Worm (Caenorhabditis elegans) whole organism, mixed stage, embryonic: ENCODE measurements around the gene piit-1.

ENCODE experiments used
- M03D4.4 ChIP-seq: sonication (generic microtip); optimal IDR thresholded peaks from 2 replicates; lab custom pipeline; 2017; ENCODE audit warnings: mild to moderate bottlenecking, missing genetic modification characterization, missing compliant biosample characterization
- bed-3 ChIP-seq: fragments of 200-800 bp; sonication (Bioruptor generic); optimal IDR thresholded peaks from 3 replicates; lab custom pipeline; 2018; ENCODE audit warnings: mild to moderate bottlenecking, missing genetic modification characterization, moderate library complexity, missing compliant biosample characterization
- blmp-1 ChIP-seq: fragments of 150-350 bp; optimal IDR thresholded peaks from 2 replicates; lab custom pipeline; 2014; ENCODE audit warnings: missing biosample characterization, missing genetic modification characterization
- ceh-39 ChIP-seq: fragments of 150-350 bp; optimal IDR thresholded peaks from 2 replicates; lab custom pipeline; 2014; ENCODE audit warnings: missing biosample characterization, missing genetic modification characterization
- ces-1 ChIP-seq: fragments of 150-350 bp; optimal IDR thresholded peaks from 2 replicates; lab custom pipeline; 2014; ENCODE audit warnings: missing biosample characterization, missing genetic modification reagents, missing genetic modification characterization
- cnd-1 ChIP-seq: fragments of 200-800 bp; sonication (Bioruptor generic); optimal IDR thresholded peaks from 2 replicates; lab custom pipeline; 2018; ENCODE audit warnings: mild to moderate bottlenecking, missing genetic modification characterization, missing compliant biosample characterization
- drap-1 ChIP-seq: fragments of 200-800 bp; sonication (Bioruptor generic); optimal IDR thresholded peaks from 3 replicates; lab custom pipeline; 2018; ENCODE audit warnings: mild to moderate bottlenecking, missing genetic modification characterization, missing compliant biosample characterization
- elt-1 ChIP-seq: sonication (generic microtip); optimal IDR thresholded peaks from 2 replicates; lab custom pipeline; 2017; ENCODE audit warnings: missing genetic modification characterization, mild to moderate bottlenecking, missing compliant biosample characterization, antibody characterized with exemption, moderate library complexity, borderline replicate concordance; ENCODE audit not compliant: insufficient read depth
- elt-3 ChIP-seq: fragments of 150-350 bp; optimal IDR thresholded peaks from 2 replicates; lab custom pipeline; 2014; ENCODE audit warnings: missing biosample characterization, missing genetic modification characterization
- flh-1 ChIP-seq: fragments of 200-800 bp; sonication (Bioruptor generic); optimal IDR thresholded peaks from 2 replicates; lab custom pipeline; 2018; ENCODE audit warnings: mild to moderate bottlenecking, missing genetic modification characterization, moderate library complexity, missing compliant biosample characterization
- ham-2 ChIP-seq: fragments of 200-800 bp; sonication (Bioruptor generic); optimal IDR thresholded peaks from 2 replicates; lab custom pipeline; 2018; ENCODE audit warnings: mild to moderate bottlenecking, missing genetic modification characterization, missing compliant biosample characterization
- hlh-1 ChIP-seq: fragments of 150-350 bp; optimal IDR thresholded peaks from 2 replicates; lab custom pipeline; 2014; ENCODE audit warnings: missing biosample characterization, missing genetic modification reagents, missing genetic modification characterization
- lin-13 ChIP-seq: fragments of 150-350 bp; optimal IDR thresholded peaks from 2 replicates; lab custom pipeline; 2014; ENCODE audit warnings: missing biosample characterization, missing genetic modification characterization
- lsy-2 ChIP-seq: fragments of 150-350 bp; optimal IDR thresholded peaks from 2 replicates; lab custom pipeline; 2014; ENCODE audit warnings: missing biosample characterization, missing genetic modification characterization
- mab-5 ChIP-seq: fragments of 150-350 bp; optimal IDR thresholded peaks from 2 replicates; lab custom pipeline; 2014; ENCODE audit warnings: missing biosample characterization, missing genetic modification characterization
- mep-1 ChIP-seq: fragments of 150-350 bp; optimal IDR thresholded peaks from 2 replicates; lab custom pipeline; 2017; ENCODE audit warnings: missing biosample characterization, missing genetic modification reagents, missing genetic modification characterization, inconsistent platforms
- nhr-12 ChIP-seq: fragments of 150-350 bp; optimal IDR thresholded peaks from 2 replicates; lab custom pipeline; 2014; ENCODE audit warnings: missing biosample characterization, missing genetic modification characterization
- nhr-2 ChIP-seq: fragments of 150-350 bp; optimal IDR thresholded peaks from 2 replicates; lab custom pipeline; 2014; ENCODE audit warnings: missing biosample characterization, missing genetic modification characterization
- nhr-28 ChIP-seq: fragments of 150-350 bp; optimal IDR thresholded peaks from 2 replicates; lab custom pipeline; 2014; ENCODE audit warnings: missing biosample characterization, missing genetic modification characterization
- nhr-76 ChIP-seq: sonication (generic microtip); optimal IDR thresholded peaks from 2 replicates; lab custom pipeline; 2017; ENCODE audit warnings: missing biosample characterization, missing genetic modification characterization
- pha-4 ChIP-seq: fragments of 150-350 bp; optimal IDR thresholded peaks from 2 replicates; lab custom pipeline; 2018; ENCODE audit warnings: missing biosample characterization, missing genetic modification reagents, missing genetic modification characterization
- sem-2 ChIP-seq: fragments of 200-800 bp; sonication (Bioruptor generic); optimal IDR thresholded peaks from 2 replicates; lab custom pipeline; 2018; ENCODE audit warnings: mild to moderate bottlenecking, missing genetic modification characterization, missing compliant biosample characterization
- sptf-1 ChIP-seq: sonication (generic microtip); optimal IDR thresholded peaks from 2 replicates; lab custom pipeline; 2017; ENCODE audit warnings: mild to moderate bottlenecking, missing genetic modification characterization, moderate library complexity, missing compliant biosample characterization
- tbx-8 ChIP-seq: fragments of 200-800 bp; sonication (Bioruptor generic); optimal IDR thresholded peaks from 2 replicates; lab custom pipeline; 2018; ENCODE audit warnings: mild to moderate bottlenecking, missing genetic modification characterization, moderate library complexity, missing compliant biosample characterization
- unc-120 ChIP-seq: sonication (generic microtip); optimal IDR thresholded peaks from 2 replicates; lab custom pipeline; 2017; ENCODE audit warnings: missing genetic modification characterization, missing compliant biosample characterization; ENCODE audit not compliant: poor library complexity, severe bottlenecking
- unc-39 ChIP-seq: fragments of 150-350 bp; optimal IDR thresholded peaks from 2 replicates; lab custom pipeline; 2014; ENCODE audit warnings: missing biosample characterization, missing genetic modification characterization
- unc-62 ChIP-seq: fragments of 150-350 bp; optimal IDR thresholded peaks from 2 replicates; lab custom pipeline; 2014; ENCODE audit warnings: missing biosample characterization, missing genetic modification reagents, missing genetic modification characterization
- zip-8 ChIP-seq: fragments of 150-350 bp; optimal IDR thresholded peaks from 2 replicates; lab custom pipeline; 2014; ENCODE audit warnings: missing biosample characterization, missing genetic modification characterization
- ztf-11 ChIP-seq: fragments of 150-350 bp; optimal IDR thresholded peaks from 2 replicates; lab custom pipeline; 2014; ENCODE audit warnings: missing biosample characterization, missing genetic modification characterization

Gene piit-1

DNA sequence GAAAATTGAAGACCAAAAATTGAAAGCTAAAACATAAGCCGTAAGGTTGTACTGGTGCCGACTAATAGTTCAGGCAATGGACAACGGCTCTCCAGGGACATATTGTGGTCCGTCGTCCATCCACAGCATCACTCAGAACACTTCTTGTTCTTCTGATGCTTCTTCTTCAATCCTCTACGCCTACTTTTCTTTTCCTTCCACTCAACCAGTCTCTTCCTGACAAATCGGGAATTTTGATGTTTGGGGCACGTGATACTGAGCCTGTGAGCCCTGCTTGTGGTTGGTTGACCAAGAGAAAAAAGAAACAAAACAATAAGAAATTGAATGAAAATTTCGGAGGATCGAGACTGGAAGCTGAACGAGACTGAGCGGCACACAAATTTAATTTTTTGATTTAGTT is 11.3 kb upstream of the piit-1 start:
- TF ChIP-seq mep-1 (tag; lab: Kevin White, UChicago) (no peak), unc-39 (tag; lab: Kevin White, UChicago) (no peak), sptf-1 (no peak), pha-4 (tag; lab: Kevin White, UChicago) (no peak), elt-1 (tag; lab: Kevin White, UChicago) (no peak), bed-3 (no peak), M03D4.4 (tag; lab: Kevin White, UChicago) (no peak), zip-8 (no peak), drap-1 (no peak), cnd-1 (tag; lab: Kevin White, UChicago) (no peak), nhr-2 (no peak), nhr-12 (tag; lab: Kevin White, UChicago) (no peak), lin-13 (no peak), ztf-11 (tag; lab: Kevin White, UChicago) (no peak)

DNA sequence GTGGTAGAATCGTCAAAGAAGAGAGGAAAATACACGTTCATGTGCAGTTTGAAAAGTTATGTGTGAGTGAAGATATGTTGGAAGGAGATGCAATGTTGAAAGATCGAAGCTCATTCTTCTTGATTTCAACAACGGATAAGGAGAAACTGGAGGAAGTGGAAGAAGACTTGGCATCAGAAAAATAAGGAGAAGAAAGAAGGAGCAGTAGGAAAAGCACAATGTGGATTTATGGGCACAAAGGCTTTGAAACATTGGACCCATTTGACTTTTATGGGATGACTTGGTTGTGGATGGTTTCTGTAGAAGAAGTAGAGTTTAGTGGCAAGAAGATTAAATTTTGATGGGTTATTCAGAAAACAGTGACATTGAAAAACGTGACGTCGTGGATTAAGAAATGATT is 10.1 kb upstream of the piit-1 start:
- no peak for TF ChIP-seq drap-1
- no peak for TF ChIP-seq lsy-2 (tag; lab: Kevin White, UChicago)
- no peak for TF ChIP-seq nhr-2
- TF ChIP-seq tbx-8 (GFP tag; lab: Kevin White, UChicago), result no peak
- TF ChIP-seq hlh-1, result no peak
- no peak for TF ChIP-seq blmp-1 (tag; lab: Kevin White, UChicago)
- no peak for TF ChIP-seq sem-2 (GFP tag; lab: Kevin White, UChicago)
- no peak for TF ChIP-seq nhr-76 (tag; lab: Kevin White, UChicago)
- TF ChIP-seq lin-13, result no peak
- TF ChIP-seq flh-1 (GFP tag; lab: Kevin White, UChicago), result no peak
- no peak for TF ChIP-seq ceh-39
- TF ChIP-seq elt-3 (tag; lab: Kevin White, UChicago), result no peak
- no peak for TF ChIP-seq M03D4.4 (tag; lab: Kevin White, UChicago)
- no peak for TF ChIP-seq unc-120 (tag; lab: Kevin White, UChicago)
- TF ChIP-seq nhr-28 (tag; lab: Kevin White, UChicago), result no peak

DNA sequence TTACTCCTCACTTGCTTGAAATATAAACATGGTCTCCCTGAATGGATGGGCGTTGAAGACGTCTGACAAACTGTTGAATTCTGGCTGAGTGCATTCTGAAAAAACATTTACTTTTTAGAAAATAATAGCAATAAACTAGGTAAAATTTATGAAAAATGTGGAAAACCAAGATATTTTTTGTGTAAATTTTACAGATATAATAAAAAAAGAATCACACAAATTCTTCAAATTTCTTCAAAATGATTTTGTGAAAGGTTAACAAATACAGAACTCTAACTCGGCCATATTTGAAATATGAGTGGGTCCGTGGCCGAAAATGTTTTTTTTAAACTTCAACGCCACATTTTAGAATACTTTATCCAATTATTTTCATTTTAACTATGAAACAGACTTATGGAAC is 8.2 kb upstream of the piit-1 start, which contains the start of gene glb-15:
TSS of gene glb-15 (minus strand) at position 101 of the 400 bp plus-strand sequence.
- TF ChIP-seq nhr-76 (tag; lab: Kevin White, UChicago), result no peak
- TF ChIP-seq mep-1 (tag; lab: Kevin White, UChicago), result no peak
- no peak for TF ChIP-seq flh-1 (GFP tag; lab: Kevin White, UChicago)
- TF ChIP-seq nhr-2, result no peak
- TF ChIP-seq unc-120 (tag; lab: Kevin White, UChicago), result no peak
- no peak for TF ChIP-seq ham-2 (GFP tag; lab: Kevin White, UChicago)
- TF ChIP-seq zip-8, result no peak
- no peak for TF ChIP-seq ztf-11 (tag; lab: Kevin White, UChicago)
- TF ChIP-seq elt-3 (tag; lab: Kevin White, UChicago), result no peak
- no peak for TF ChIP-seq unc-62 (GFP tag; lab: Kevin White, UChicago)
- no peak for TF ChIP-seq elt-1 (tag; lab: Kevin White, UChicago)
- no peak for TF ChIP-seq cnd-1 (tag; lab: Kevin White, UChicago)
- TF ChIP-seq blmp-1 (tag; lab: Kevin White, UChicago), result no peak
- TF ChIP-seq drap-1, result no peak
- no peak for TF ChIP-seq bed-3
- no peak for TF ChIP-seq ces-1 (GFP tag; lab: Kevin White, UChicago)
- TF ChIP-seq unc-39 (tag; lab: Kevin White, UChicago), result no peak
- no peak for TF ChIP-seq nhr-28 (tag; lab: Kevin White, UChicago)
- no peak for TF ChIP-seq hlh-1

DNA sequence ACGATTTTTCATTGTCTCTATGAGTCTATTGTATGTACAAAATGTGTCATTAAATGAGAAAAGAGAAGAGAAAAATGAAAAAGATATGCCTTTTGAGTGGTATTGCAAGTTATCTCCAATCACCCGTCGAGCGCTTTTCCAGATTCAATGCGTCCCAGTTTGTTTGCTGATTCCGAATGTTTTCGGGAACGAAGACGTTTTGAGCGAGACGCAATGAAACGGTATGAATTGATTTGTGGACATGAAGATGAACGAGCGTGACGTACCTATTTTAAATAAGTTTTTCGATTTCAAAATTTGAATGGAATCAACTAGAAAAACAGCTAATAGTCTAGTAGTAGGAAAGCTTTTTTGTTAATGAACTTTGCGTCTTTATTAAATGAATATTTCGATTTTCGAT is 6.9 kb upstream of the piit-1 start:
- TF ChIP-seq mep-1 (tag; lab: Kevin White, UChicago) (no peak), ham-2 (GFP tag; lab: Kevin White, UChicago) (no peak), drap-1 (no peak), unc-62 (GFP tag; lab: Kevin White, UChicago) (no peak), lsy-2 (tag; lab: Kevin White, UChicago) (no peak)

DNA sequence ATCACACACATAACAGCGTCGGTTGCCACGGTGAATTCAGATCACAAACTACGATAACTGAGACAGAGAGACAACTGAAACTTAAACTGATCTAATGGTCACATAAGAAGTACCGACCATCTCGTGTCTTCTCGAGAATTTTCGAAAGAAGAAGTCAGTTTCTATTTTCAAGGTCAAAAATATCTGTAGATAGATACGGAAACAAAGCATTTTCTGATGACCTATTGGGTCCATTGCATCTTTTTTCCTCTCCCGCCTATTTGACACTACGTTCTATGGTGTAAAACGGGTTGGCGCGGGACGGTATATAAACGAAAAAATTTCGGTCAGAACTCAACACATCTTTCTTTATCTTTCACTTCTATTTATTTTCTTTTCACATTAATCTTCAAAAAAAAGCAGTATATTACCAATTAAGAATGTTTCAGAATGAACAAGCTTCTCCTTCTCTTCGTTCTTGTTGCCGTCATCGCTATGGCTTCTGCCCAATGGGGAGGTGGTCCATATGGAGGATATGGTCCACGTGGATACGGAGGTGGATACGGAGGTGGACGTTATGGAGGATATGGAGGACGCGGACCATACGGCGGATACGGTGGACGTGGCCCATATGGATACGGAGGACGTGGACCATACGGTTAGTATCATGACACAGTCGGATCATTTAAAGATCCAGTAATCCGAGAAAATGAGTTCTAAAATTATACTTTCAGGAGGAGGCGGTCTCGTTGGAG is 6.2 kb upstream of the piit-1 start, which contains the start of gene nlp-24:
TSS of gene nlp-24 (plus strand) at position 429 of the 734 bp plus-strand sequence.
- TF ChIP-seq unc-39 (tag; lab: Kevin White, UChicago) (no peak), M03D4.4 (tag; lab: Kevin White, UChicago) (no peak), nhr-28 (tag; lab: Kevin White, UChicago) (no peak), blmp-1 (tag; lab: Kevin White, UChicago) (no peak), ces-1 (GFP tag; lab: Kevin White, UChicago) (no peak), sptf-1 (no peak), flh-1 (GFP tag; lab: Kevin White, UChicago) (no peak), cnd-1 (tag; lab: Kevin White, UChicago) (no peak), nhr-12 (tag; lab: Kevin White, UChicago) (no peak), ham-2 (GFP tag; lab: Kevin White, UChicago) (no peak), elt-1 (tag; lab: Kevin White, UChicago) (no peak), mep-1 (tag; lab: Kevin White, UChicago) (no peak), lin-13 (no peak), mab-5 (tag; lab: Kevin White, UChicago) (no peak)
- TF ChIP-seq, all 35 proteins: peak for 0
